Comparison of ENCODE assay signal across 1 fruit fly cellular context in the genomic region with DNA sequence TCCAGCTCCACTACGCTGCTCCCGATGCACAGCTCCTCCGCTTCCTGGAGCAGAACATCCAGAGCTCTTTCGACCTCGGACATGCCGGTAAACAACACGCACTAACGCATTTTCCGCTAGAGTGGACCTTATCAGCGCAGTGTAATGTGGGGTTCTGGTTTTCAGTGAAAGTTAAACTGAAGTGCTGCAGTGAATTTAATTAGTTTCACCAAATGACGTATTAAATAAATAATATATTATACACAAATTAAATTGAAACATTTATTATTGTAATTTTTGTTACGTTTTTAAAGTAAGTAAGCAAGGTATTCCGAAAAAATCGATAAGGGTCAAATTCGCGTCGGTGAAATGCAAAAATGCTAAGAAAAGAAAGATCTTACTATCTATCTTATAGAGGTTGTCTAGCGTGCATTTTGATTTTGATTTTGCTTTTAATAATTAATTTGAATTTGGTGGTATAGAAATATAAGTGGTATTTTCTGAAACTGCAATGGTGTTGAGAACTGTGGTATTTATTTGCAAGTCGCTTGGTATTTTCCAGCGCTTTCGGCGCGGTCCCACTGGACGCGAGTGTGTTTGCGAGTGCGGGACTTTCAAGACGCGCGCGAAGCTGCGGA.
A peak's percentile ranks its signal among the peaks of the same experiment; 100 is the strongest.
TF ChIP-seq lines count a peak whose summit lies in the region.

A gene (minus strand): TSS at position 107 of the 617 bp plus-strand sequence.
A gene (plus strand): TSS at position 594 of the 617 bp plus-strand sequence.

TF ChIP-seq in whole organism, embryonic, 481 proteins besides CTCF, POLR2A, EP300 and RAD21 (continued from another document and continues in another):
- TF ChIP-seq CG8359 (GFP tag; optimal IDR thresholded peaks at IDR 0.05; lab: Kevin White, UChicago; ENCODE audit: borderline replicate concordance) (no peak), CG10209 (GFP tag; optimal IDR thresholded peaks at IDR 0.05; lab: Kevin White, UChicago) (no peak), pan (optimal IDR thresholded peaks at IDR 0.05; lab: Kevin White, UChicago) (no peak), pan (GFP tag; optimal IDR thresholded peaks at IDR 0.05 in 1 of 2, IDR thresholded peaks at IDR 0.05 in 1 of 2) (peak in 1 of 2 experiments; percentile 78), CG6683 (GFP tag; optimal IDR thresholded peaks at IDR 0.05; lab: Kevin White, UChicago) (peak; percentile 43), Xbp1 (GFP tag; optimal IDR thresholded peaks at IDR 0.05; lab: Kevin White, UChicago) (peak; percentile 57), CG3995 (GFP tag; optimal IDR thresholded peaks at IDR 0.05; lab: Kevin White, UChicago) (no peak), ham (GFP tag; IDR thresholded peaks at IDR 0.05; lab: Robert Waterston, UW) (no peak), Aef1 (GFP tag; IDR thresholded peaks at IDR 0.05; lab: Robert Waterston, UW) (peak; percentile 63), Optix (GFP tag; IDR thresholded peaks at IDR 0.05; lab: Robert Waterston, UW) (peak; percentile 78), D (optimal IDR thresholded peaks at IDR 0.05; lab: Kevin White, UChicago) (no peak), D (GFP tag; optimal IDR thresholded peaks at IDR 0.05; lab: Kevin White, UChicago) (peak; percentile 68), fru (optimal IDR thresholded peaks at IDR 0.05; lab: Kevin White, UChicago) (no peak), rib (GFP tag; IDR thresholded peaks at IDR 0.05; lab: Robert Waterston, UW) (peak; percentile 54; the same call in 1 of the 2 replicates), CG31441 (GFP tag; IDR thresholded peaks at IDR 0.05; lab: Robert Waterston, UW) (peak; percentile 51; the same call in 1 of the 2 replicates), CG17186 (GFP tag; optimal IDR thresholded peaks at IDR 0.05; lab: Kevin White, UChicago) (no peak), CG12942 (GFP tag; optimal IDR thresholded peaks at IDR 0.05; lab: Kevin White, UChicago) (no peak), E2f2 (GFP tag; IDR thresholded peaks at IDR 0.05; lab: Robert Waterston, UW) (peak; percentile 90), CG7357 (GFP tag; IDR thresholded peaks at IDR 0.05; lab: Robert Waterston, UW) (peak; percentile 45; the same call in 1 of the 3 replicates), CG12769 (tag; optimal IDR thresholded peaks at IDR 0.05; lab: Kevin White, UChicago) (no peak), CG14710 (tag; optimal IDR thresholded peaks at IDR 0.05; lab: Kevin White, UChicago) (peak; percentile 84), HLHmδ (GFP tag; optimal IDR thresholded peaks at IDR 0.05; lab: Kevin White, UChicago) (no peak), maf-S (GFP tag; optimal IDR thresholded peaks at IDR 0.05; lab: Kevin White, UChicago) (no peak), ci (GFP tag; IDR thresholded peaks at IDR 0.05; lab: Robert Waterston, UW) (peak; percentile 83), CG31224 (GFP tag; IDR thresholded peaks at IDR 0.05; lab: Robert Waterston, UW) (peak; percentile 44; the same call in 1 of the 2 replicates), Kr (GFP tag; optimal IDR thresholded peaks at IDR 0.05; lab: Kevin White, UChicago) (no peak), CG10462 (GFP tag; optimal IDR thresholded peaks at IDR 0.05; lab: Kevin White, UChicago) (no peak), tgo (GFP tag; IDR thresholded peaks at IDR 0.05; lab: Robert Waterston, UW) (peak; percentile 62), Ets97D (GFP tag; optimal IDR thresholded peaks at IDR 0.05; lab: Kevin White, UChicago) (peak; percentile 16), Lpt (GFP tag; optimal IDR thresholded peaks at IDR 0.05; lab: Kevin White, UChicago) (no peak), crol (GFP tag; IDR thresholded peaks at IDR 0.05; lab: Robert Waterston, UW) (no peak), Sox102F (GFP tag; optimal IDR thresholded peaks at IDR 0.05; lab: Kevin White, UChicago) (peak; percentile 8), CG4707 (GFP tag; optimal IDR thresholded peaks at IDR 0.05; lab: Kevin White, UChicago) (no peak), Oli (tag; optimal IDR thresholded peaks at IDR 0.05; lab: Kevin White, UChicago) (no peak), Fer3 (tag; optimal IDR thresholded peaks at IDR 0.05; lab: Kevin White, UChicago) (peak; percentile 35), jing (GFP tag; optimal IDR thresholded peaks at IDR 0.05; lab: Kevin White, UChicago) (no peak), Max (GFP tag; optimal IDR thresholded peaks at IDR 0.05; lab: Kevin White, UChicago) (peak; percentile 74), HLH54F (GFP tag; optimal IDR thresholded peaks at IDR 0.05; lab: Kevin White, UChicago) (no peak), Six4 (GFP tag; optimal IDR thresholded peaks at IDR 0.05; lab: Kevin White, UChicago) (peak; percentile 42), ap (GFP tag; IDR thresholded peaks at IDR 0.05; lab: Robert Waterston, UW) (peak; percentile 70; the same call in 1 of the 2 replicates), sr (GFP tag; IDR thresholded peaks at IDR 0.05; lab: Robert Waterston, UW) (0 out of 3 replicates have a peak, but pooled peaks have one; percentile 4), NC2α (GFP tag; optimal IDR thresholded peaks at IDR 0.05; lab: Kevin White, UChicago) (no peak), eyg (GFP tag; optimal IDR thresholded peaks at IDR 0.05; lab: Kevin White, UChicago) (no peak), CG7987 (GFP tag; optimal IDR thresholded peaks at IDR 0.05; lab: Kevin White, UChicago) (peak; percentile 74), Doc2 (GFP tag; IDR thresholded peaks at IDR 0.05; lab: Robert Waterston, UW) (no peak), ro (GFP tag; IDR thresholded peaks at IDR 0.05; lab: Robert Waterston, UW) (0 out of 2 replicates have a peak, but pooled peaks have one; percentile 16), CG9437 (GFP tag; optimal IDR thresholded peaks at IDR 0.05; lab: Kevin White, UChicago) (peak; percentile 6), CG10543 (GFP tag; optimal IDR thresholded peaks at IDR 0.05; lab: Kevin White, UChicago) (peak; percentile 87), CG17829 (tag; optimal IDR thresholded peaks at IDR 0.05; lab: Kevin White, UChicago) (peak; percentile 40), sna (GFP tag; IDR thresholded peaks at IDR 0.05; lab: Robert Waterston, UW; ENCODE audit: partially characterized antibody) (no peak), CG17612 (GFP tag; IDR thresholded peaks at IDR 0.05; lab: Robert Waterston, UW) (no peak), Tbp (GFP tag; optimal IDR thresholded peaks at IDR 0.05; lab: Kevin White, UChicago) (no peak), Fer2 (tag; optimal IDR thresholded peaks at IDR 0.05; lab: Kevin White, UChicago) (peak; percentile 16), tin (GFP tag; optimal IDR thresholded peaks at IDR 0.05; lab: Kevin White, UChicago) (peak; percentile 87), CG10321 (GFP tag; IDR thresholded peaks at IDR 0.05; lab: Robert Waterston, UW) (no peak), nau (GFP tag; optimal IDR thresholded peaks at IDR 0.05; lab: Kevin White, UChicago) (no peak), CG7556 (GFP tag; optimal IDR thresholded peaks at IDR 0.05; lab: Kevin White, UChicago) (no peak), CG1792 (GFP tag; optimal IDR thresholded peaks at IDR 0.05; lab: Kevin White, UChicago) (no peak), oc (tag; optimal IDR thresholded peaks at IDR 0.05; lab: Kevin White, UChicago) (no peak), D19A (tag; optimal IDR thresholded peaks at IDR 0.05; lab: Kevin White, UChicago) (peak; percentile 63), vnd (GFP tag; IDR thresholded peaks at IDR 0.05; lab: Robert Waterston, UW; ENCODE audit: partially characterized antibody) (no peak), gcm (GFP tag; optimal IDR thresholded peaks at IDR 0.05; lab: Kevin White, UChicago) (no peak), grau (tag; optimal IDR thresholded peaks at IDR 0.05; lab: Kevin White, UChicago) (peak; percentile 30), lilli (GFP tag; optimal IDR thresholded peaks at IDR 0.05; lab: Kevin White, UChicago) (peak; percentile 37), zfh2 (GFP tag; optimal IDR thresholded peaks at IDR 0.05; lab: Kevin White, UChicago) (peak; percentile 31), CG43689 (GFP tag; IDR thresholded peaks at IDR 0.05; lab: Robert Waterston, UW) (no peak), trh (GFP tag; optimal IDR thresholded peaks at IDR 0.05; lab: Kevin White, UChicago) (no peak), CG13123 (GFP tag; optimal IDR thresholded peaks at IDR 0.05; lab: Kevin White, UChicago) (no peak), CG17328 (GFP tag; IDR thresholded peaks at IDR 0.05; lab: Robert Waterston, UW) (peak; percentile 62), CG14441 (GFP tag; IDR thresholded peaks at IDR 0.05; lab: Robert Waterston, UW) (peak; percentile 76), CG15601 (tag; optimal IDR thresholded peaks at IDR 0.05; lab: Kevin White, UChicago) (no peak), CG2875 (GFP tag; optimal IDR thresholded peaks at IDR 0.05; lab: Kevin White, UChicago) (no peak), Eip74EF (GFP tag; optimal IDR thresholded peaks at IDR 0.05; lab: Kevin White, UChicago) (no peak), Nf-YA (GFP tag; IDR thresholded peaks at IDR 0.05; lab: Robert Waterston, UW) (peak; percentile 53; the same call in 1 of the 2 replicates), Drgx (GFP tag; IDR thresholded peaks at IDR 0.05; lab: Robert Waterston, UW) (peak; percentile 78), CG11695 (GFP tag; IDR thresholded peaks at IDR 0.05; lab: Robert Waterston, UW) (no peak), CG7271 (tag; optimal IDR thresholded peaks at IDR 0.05; lab: Kevin White, UChicago) (no peak), Usf (GFP tag; optimal IDR thresholded peaks at IDR 0.05; lab: Kevin White, UChicago) (no peak), gt (GFP tag; IDR thresholded peaks at IDR 0.05; lab: Robert Waterston, UW) (no peak), peb (GFP tag; IDR thresholded peaks at IDR 0.05; lab: Robert Waterston, UW) (0 out of 2 replicates have a peak, but pooled peaks have one; percentile 41), CG11560 (tag; IDR thresholded peaks at IDR 0.05; lab: Robert Waterston, UW) (no peak), seq (GFP tag; IDR thresholded peaks at IDR 0.05; lab: Robert Waterston, UW) (peak; percentile 36; the same call in 1 of the 2 replicates), unpg (GFP tag; optimal IDR thresholded peaks at IDR 0.05; lab: Kevin White, UChicago) (peak; percentile 26), CG18262 (tag; optimal IDR thresholded peaks at IDR 0.05; lab: Kevin White, UChicago) (peak; percentile 51), NfI (GFP tag; optimal IDR thresholded peaks at IDR 0.05; lab: Kevin White, UChicago) (peak; percentile 37), CG1832 (GFP tag; optimal IDR thresholded peaks at IDR 0.05; lab: Kevin White, UChicago) (no peak), CG15073 (GFP tag; optimal IDR thresholded peaks at IDR 0.05; lab: Kevin White, UChicago) (peak; percentile 39), ase (GFP tag; IDR thresholded peaks at IDR 0.05; lab: Robert Waterston, UW) (peak; percentile 69; the same call in 2 of the 3 replicates), CG9817 (tag; optimal IDR thresholded peaks at IDR 0.05; lab: Kevin White, UChicago) (peak; percentile 35), YL-1 (GFP tag; optimal IDR thresholded peaks at IDR 0.05; lab: Kevin White, UChicago) (no peak), lola (GFP tag; optimal IDR thresholded peaks at IDR 0.05; lab: Kevin White, UChicago) (no peak), CG1529 (GFP tag; optimal IDR thresholded peaks at IDR 0.05; lab: Kevin White, UChicago) (no peak), Myb (GFP tag; optimal IDR thresholded peaks at IDR 0.05; lab: Kevin White, UChicago) (no peak), fu2 (GFP tag; optimal IDR thresholded peaks at IDR 0.05; lab: Kevin White, UChicago) (no peak), emc (GFP tag; optimal IDR thresholded peaks at IDR 0.05; lab: Kevin White, UChicago) (no peak), Abd-B (GFP tag; optimal IDR thresholded peaks at IDR 0.05; lab: Kevin White, UChicago) (no peak), aop (GFP tag; IDR thresholded peaks at IDR 0.05; lab: Robert Waterston, UW) (peak; percentile 59; the same call in 1 of the 2 replicates), slp2 (GFP tag; optimal IDR thresholded peaks at IDR 0.05; lab: Kevin White, UChicago) (no peak), CG31388 (GFP tag; optimal IDR thresholded peaks at IDR 0.05; lab: Kevin White, UChicago) (peak; percentile 36), CG6272 (GFP tag; IDR thresholded peaks at IDR 0.05; lab: Robert Waterston, UW) (peak; percentile 69; the same call in 1 of the 2 replicates), Hr78 (GFP tag; optimal IDR thresholded peaks at IDR 0.05; lab: Kevin White, UChicago) (no peak), Doc3 (GFP tag; IDR thresholded peaks at IDR 0.05; lab: Robert Waterston, UW; ENCODE audit: partially characterized antibody) (no peak), dan (GFP tag; IDR thresholded peaks at IDR 0.05; lab: Robert Waterston, UW) (no peak), chn (GFP tag; optimal IDR thresholded peaks at IDR 0.05; lab: Kevin White, UChicago) (no peak), CG33557 (GFP tag; optimal IDR thresholded peaks at IDR 0.05; lab: Kevin White, UChicago) (no peak), exex (tag; optimal IDR thresholded peaks at IDR 0.05; lab: Kevin White, UChicago) (no peak), nerfin-1 (tag; optimal IDR thresholded peaks at IDR 0.05; lab: Kevin White, UChicago) (no peak), br (optimal IDR thresholded peaks at IDR 0.05; lab: Kevin White, UChicago) (no peak), CG18619 (GFP tag; optimal IDR thresholded peaks at IDR 0.05; lab: Kevin White, UChicago) (peak; percentile 24), CG10267 (tag; optimal IDR thresholded peaks at IDR 0.05; lab: Kevin White, UChicago) (peak; percentile 72), fd96Cb (tag; optimal IDR thresholded peaks at IDR 0.05; lab: Kevin White, UChicago) (peak; percentile 70), Vsx1 (GFP tag; optimal IDR thresholded peaks at IDR 0.05; lab: Kevin White, UChicago) (no peak), disco-r (GFP tag; optimal IDR thresholded peaks at IDR 0.05; lab: Kevin White, UChicago) (no peak), CrebB (tag; optimal IDR thresholded peaks at IDR 0.05; lab: Kevin White, UChicago) (no peak), ara (GFP tag; IDR thresholded peaks at IDR 0.05; lab: Robert Waterston, UW) (peak; percentile 42; the same call in 1 of the 2 replicates), dmrt11E (tag; optimal IDR thresholded peaks at IDR 0.05; lab: Kevin White, UChicago) (no peak), CG18764 (GFP tag; optimal IDR thresholded peaks at IDR 0.05; lab: Kevin White, UChicago) (peak; percentile 73), CG15696 (tag; optimal IDR thresholded peaks at IDR 0.05; lab: Kevin White, UChicago) (peak; percentile 22), lbe (GFP tag; optimal IDR thresholded peaks at IDR 0.05; lab: Kevin White, UChicago) (peak; percentile 26), sima (GFP tag; optimal IDR thresholded peaks at IDR 0.05; lab: Kevin White, UChicago) (no peak), Chrac-16 (GFP tag; optimal IDR thresholded peaks at IDR 0.05; lab: Kevin White, UChicago) (no peak), Opbp (GFP tag; IDR thresholded peaks at IDR 0.05; lab: Robert Waterston, UW; ENCODE audit: partially characterized antibody) (0 out of 3 replicates have a peak, but pooled peaks have one; percentile 35), ranshi (GFP tag; IDR thresholded peaks at IDR 0.05; lab: Robert Waterston, UW) (peak; percentile 75), ash1 (GFP tag; optimal IDR thresholded peaks at IDR 0.05; lab: Kevin White, UChicago) (no peak)
